ENCODE assay signal across 4 fruit fly cellular contexts in genomic region chr2L:3090245-3090644, dm6.
A peak's percentile ranks its signal among the peaks of the same experiment; 100 is the strongest.
TF ChIP-seq lines count a peak whose summit lies in the region.

No protein-coding gene starts in this region.

- no peak for TF ChIP-seq CTCF in whole organism, embryonic (GFP tag; optimal IDR thresholded peaks at IDR 0.05; lab: Kevin White, UChicago)

TF ChIP-seq in whole organism, embryonic, 481 proteins besides CTCF, POLR2A, EP300 and RAD21:
- no peak for TF ChIP-seq ara (GFP tag; IDR thresholded peaks at IDR 0.05; lab: Robert Waterston, UW)
- TF ChIP-seq Bgb (GFP tag; IDR thresholded peaks at IDR 0.05; lab: Robert Waterston, UW; ENCODE audit: partially characterized antibody) = 0 out of 2 replicates have a peak, but pooled peaks have one; percentile 11
- TF ChIP-seq Drgx (GFP tag; IDR thresholded peaks at IDR 0.05; lab: Robert Waterston, UW) = 0 out of 2 replicates have a peak, but pooled peaks have one; percentile 6
- TF ChIP-seq sim (GFP tag; IDR thresholded peaks at IDR 0.05; lab: Robert Waterston, UW) = no peak
- 0 out of 2 replicates have a peak, but pooled peaks have one; percentile 26 for TF ChIP-seq MBD-R2 (GFP tag; IDR thresholded peaks at IDR 0.05; lab: Robert Waterston, UW)
- peak; percentile 31 for TF ChIP-seq Med (GFP tag; lab: Kevin White, UChicago)
- TF ChIP-seq ci (GFP tag; IDR thresholded peaks at IDR 0.05; lab: Robert Waterston, UW) = 0 out of 3 replicates have a peak, but pooled peaks have one; percentile 40
- TF ChIP-seq CG6654 (GFP tag; optimal IDR thresholded peaks at IDR 0.05; lab: Kevin White, UChicago) = peak; percentile 81
- peak; percentile 24; the same call in 1 of the 2 replicates for TF ChIP-seq Adf1 (GFP tag; IDR thresholded peaks at IDR 0.05; lab: Robert Waterston, UW)
- TF ChIP-seq CG1233 (GFP tag; optimal IDR thresholded peaks at IDR 0.05; lab: Kevin White, UChicago) = no peak
- no peak for TF ChIP-seq Jarid2 (GFP tag; optimal IDR thresholded peaks at IDR 0.05; lab: Kevin White, UChicago)
- no peak for TF ChIP-seq Optix (GFP tag; IDR thresholded peaks at IDR 0.05; lab: Robert Waterston, UW)
- no peak for TF ChIP-seq Dbx (GFP tag; IDR thresholded peaks at IDR 0.05; lab: Robert Waterston, UW)
- peak; percentile 94 for TF ChIP-seq ewg (GFP tag; optimal IDR thresholded peaks at IDR 0.05; lab: Kevin White, UChicago)
- no peak for TF ChIP-seq CG4328 (GFP tag; optimal IDR thresholded peaks at IDR 0.05; lab: Kevin White, UChicago)

TF ChIP-seq in whole organism, prepupa, 60 proteins besides CTCF, POLR2A, EP300 and RAD21:
- TF ChIP-seq svp (GFP tag; lab: Kevin White, UChicago) = no peak
- no peak for TF ChIP-seq CG34406 (GFP tag; optimal IDR thresholded peaks at IDR 0.05; lab: Kevin White, UChicago)
- TF ChIP-seq CG8119 (GFP tag; IDR thresholded peaks at IDR 0.05; lab: Robert Waterston, UW) = peak; percentile 26; the same call in 1 of the 3 replicates
- TF ChIP-seq eg (GFP tag; IDR thresholded peaks at IDR 0.05; lab: Robert Waterston, UW) = peak; percentile 27; the same call in 1 of the 3 replicates
- TF ChIP-seq Eip78C (GFP tag; lab: Kevin White, UChicago) = peak; percentile 59
TF ChIP-seq in whole organism, prepupa: peak in this region for 3.

TF ChIP-seq in whole organism, pupa, 21 proteins besides CTCF, POLR2A, EP300 and RAD21:
- TF ChIP-seq CG32121 (GFP tag; IDR thresholded peaks at IDR 0.05; lab: Robert Waterston, UW) = peak; percentile 25; the same call in 1 of the 2 replicates
- no peak for TF ChIP-seq CG15710 (tag; optimal IDR thresholded peaks at IDR 0.05; lab: Kevin White, UChicago)
- TF ChIP-seq gl (tag; optimal IDR thresholded peaks at IDR 0.05; lab: Kevin White, UChicago) = no peak
- peak; percentile 18; the same call in 1 of the 2 replicates for TF ChIP-seq Ets98B (GFP tag; IDR thresholded peaks at IDR 0.05; lab: Robert Waterston, UW)

TF ChIP-seq in whole organism, wandering third instar larva, 38 proteins besides CTCF, POLR2A, EP300 and RAD21:
- TF ChIP-seq pan (optimal IDR thresholded peaks at IDR 0.05; lab: Kevin White, UChicago) = no peak
- peak; percentile 12 for TF ChIP-seq Dif (GFP tag; optimal IDR thresholded peaks at IDR 0.05; lab: Kevin White, UChicago; ENCODE audit: partially characterized antibody)
- no peak for TF ChIP-seq Myc (optimal IDR thresholded peaks at IDR 0.05; lab: Kevin White, UChicago)
- no peak for TF ChIP-seq CG32264 (GFP tag; optimal IDR thresholded peaks at IDR 0.05; lab: Kevin White, UChicago)
- no peak for TF ChIP-seq N (GFP tag; optimal IDR thresholded peaks at IDR 0.05; lab: Kevin White, UChicago)
